Fruit fly (Drosophila melanogaster) S2 (cell line): Measurements from ENCODE around the gene CG1951.

Experiments used
- CG8478 ChIP-seq: fragments of >200 bp; optimal IDR thresholded peaks from 2 replicates; lab custom pipeline; 2018
- CTCF ChIP-seq, 2 experiments: fragments of >200 bp; optimal IDR thresholded peaks; 2 replicates each; lab custom pipeline; 2018

DNA sequence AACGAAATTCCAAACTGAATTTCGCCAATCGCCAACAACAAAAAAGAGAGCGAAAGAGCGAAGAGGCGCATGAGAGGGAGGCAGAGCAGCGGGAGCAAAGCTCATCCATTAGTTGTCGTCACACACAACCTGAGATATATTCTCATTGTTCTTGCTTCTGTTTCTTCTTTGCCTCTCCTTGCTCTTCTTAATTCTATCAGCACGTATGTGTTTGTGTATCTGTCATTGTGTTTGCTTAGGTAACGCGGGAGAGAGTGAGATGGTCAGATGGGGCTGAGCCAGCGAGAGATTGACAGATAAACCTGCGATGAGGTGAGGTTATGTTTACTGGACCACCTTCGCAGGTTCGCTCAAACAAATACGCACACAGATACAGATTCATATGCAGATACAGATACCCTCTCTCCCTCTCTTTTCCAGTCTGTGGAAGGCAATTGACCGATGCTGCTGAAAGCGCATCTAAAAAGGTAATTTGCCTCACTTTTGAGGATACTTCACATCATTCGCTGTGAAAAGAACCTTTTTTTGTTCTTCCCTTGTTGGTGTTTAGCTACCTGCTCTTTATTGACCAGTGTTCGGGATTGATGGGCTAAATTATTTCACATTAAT is 47.1 kb downstream of the CG1951 start:
- TF ChIP-seq CTCF (optimal IDR thresholded peaks at IDR 0.05; lab: Kevin White, UChicago), result no peak
- no peak for TF ChIP-seq CG8478 (lab: Kevin White, UChicago)
